Fruit fly (Drosophila melanogaster): ENCODE measurements around the gene Dpm1.
A peak's percentile ranks its signal among the peaks of the same experiment; 100 is the strongest.

The Dpm1 gene

dm6 chr2L:19571574-19572495 is 45.7 kb upstream of the Dpm1 start:
- TF ChIP-seq psq (GFP tag; optimal IDR thresholded peaks at IDR 0.05) (peak; percentile 91), woc (GFP tag; optimal IDR thresholded peaks at IDR 0.05) (no peak), Hr83 (GFP tag; optimal IDR thresholded peaks at IDR 0.05; ENCODE audit: poor library complexity, severe bottlenecking) (peak; percentile 70), tai (GFP tag; optimal IDR thresholded peaks at IDR 0.05) (peak; percentile 46), jim (GFP tag; optimal IDR thresholded peaks at IDR 0.05) (no peak), pan (optimal IDR thresholded peaks at IDR 0.05) (no peak), br (GFP tag; optimal IDR thresholded peaks at IDR 0.05) (no peak), ey (GFP tag; optimal IDR thresholded peaks at IDR 0.05) (no peak), GATAd (GFP tag; optimal IDR thresholded peaks at IDR 0.05) (no peak), N (GFP tag; optimal IDR thresholded peaks at IDR 0.05) (peak; percentile 94), foxo (GFP tag; optimal IDR thresholded peaks at IDR 0.05) (no peak), CrebA (GFP tag; optimal IDR thresholded peaks at IDR 0.05; ENCODE audit: borderline replicate concordance) (no peak), Hr78 (GFP tag; optimal IDR thresholded peaks at IDR 0.05) (no peak), Rel (GFP tag; optimal IDR thresholded peaks at IDR 0.05) (no peak), Rel (tag; optimal IDR thresholded peaks at IDR 0.05) (no peak), h (GFP tag; optimal IDR thresholded peaks at IDR 0.05) (peak; percentile 5), Jra (GFP tag; optimal IDR thresholded peaks at IDR 0.05) (no peak), lola (GFP tag; optimal IDR thresholded peaks at IDR 0.05) (no peak), HLH106 (tag; optimal IDR thresholded peaks at IDR 0.05) (no peak), OdsH (GFP tag; optimal IDR thresholded peaks at IDR 0.05) (no peak), CG9705 (GFP tag; optimal IDR thresholded peaks at IDR 0.05) (no peak), sv (GFP tag; optimal IDR thresholded peaks at IDR 0.05) (no peak), Mio (GFP tag; optimal IDR thresholded peaks at IDR 0.05) (no peak), CG32264 (GFP tag; optimal IDR thresholded peaks at IDR 0.05) (no peak), rgr (GFP tag; optimal IDR thresholded peaks at IDR 0.05) (no peak), Dfd (GFP tag; optimal IDR thresholded peaks at IDR 0.05) (no peak), usp (GFP tag; optimal IDR thresholded peaks at IDR 0.05) (no peak), Myc (optimal IDR thresholded peaks at IDR 0.05) (no peak), Abd-B (GFP tag; optimal IDR thresholded peaks at IDR 0.05) (no peak), Hnf4 (GFP tag; optimal IDR thresholded peaks at IDR 0.05) (no peak), Vsx2 (GFP tag; optimal IDR thresholded peaks at IDR 0.05; ENCODE audit: partially characterized antibody) (peak; percentile 22), Sp1 (GFP tag; optimal IDR thresholded peaks at IDR 0.05) (no peak), brk (GFP tag; optimal IDR thresholded peaks at IDR 0.05) (peak; percentile 86), fru (GFP tag; optimal IDR thresholded peaks at IDR 0.05) (peak; percentile 22), Dif (GFP tag; optimal IDR thresholded peaks at IDR 0.05; ENCODE audit: partially characterized antibody) (peak; percentile 84), dsf (GFP tag; optimal IDR thresholded peaks at IDR 0.05; ENCODE audit: borderline replicate concordance) (no peak), dl (GFP tag; optimal IDR thresholded peaks at IDR 0.05; ENCODE audit: insufficient read depth in 1 of 2, partially characterized antibody in 2 of 2) (peak; percentile 70 to 77), dmrt93B (GFP tag; optimal IDR thresholded peaks at IDR 0.05) (no peak), sage (GFP tag; optimal IDR thresholded peaks at IDR 0.05) (no peak)

dm6 chr2L:19570806-19571254 is 44.7 kb upstream of the Dpm1 start:
- TF ChIP-seq Hr83 (GFP tag; optimal IDR thresholded peaks at IDR 0.05; ENCODE audit: poor library complexity, severe bottlenecking) = no peak
- TF ChIP-seq GATAd (GFP tag; optimal IDR thresholded peaks at IDR 0.05) = no peak
- no peak for TF ChIP-seq usp (GFP tag; optimal IDR thresholded peaks at IDR 0.05)
- TF ChIP-seq Vsx2 (GFP tag; optimal IDR thresholded peaks at IDR 0.05; ENCODE audit: partially characterized antibody) = no peak
- TF ChIP-seq brk (GFP tag; optimal IDR thresholded peaks at IDR 0.05) = peak; percentile 41
- TF ChIP-seq jim (GFP tag; optimal IDR thresholded peaks at IDR 0.05) = no peak
- TF ChIP-seq dsf (GFP tag; optimal IDR thresholded peaks at IDR 0.05; ENCODE audit: borderline replicate concordance) = no peak
- peak in 1 of 2 experiments; percentile 62 for TF ChIP-seq foxo (GFP tag; optimal IDR thresholded peaks at IDR 0.05)
- no peak for TF ChIP-seq sage (GFP tag; optimal IDR thresholded peaks at IDR 0.05)
- no peak for TF ChIP-seq Dif (GFP tag; optimal IDR thresholded peaks at IDR 0.05; ENCODE audit: partially characterized antibody)
- peak; percentile 57 for TF ChIP-seq ey (GFP tag; optimal IDR thresholded peaks at IDR 0.05)
- no peak for TF ChIP-seq lola (GFP tag; optimal IDR thresholded peaks at IDR 0.05)
- TF ChIP-seq sv (GFP tag; optimal IDR thresholded peaks at IDR 0.05) = no peak
- no peak for TF ChIP-seq Abd-B (GFP tag; optimal IDR thresholded peaks at IDR 0.05)
- peak in 1 of 2 experiments; percentile 1 for TF ChIP-seq dl (GFP tag; optimal IDR thresholded peaks at IDR 0.05; ENCODE audit: insufficient read depth in 1 of 2, partially characterized antibody in 2 of 2)
- TF ChIP-seq HLH106 (tag; optimal IDR thresholded peaks at IDR 0.05) = peak; percentile 37
- TF ChIP-seq CG9705 (GFP tag; optimal IDR thresholded peaks at IDR 0.05) = no peak
- TF ChIP-seq fru (GFP tag; optimal IDR thresholded peaks at IDR 0.05) = peak; percentile 55
- no peak for TF ChIP-seq Dfd (GFP tag; optimal IDR thresholded peaks at IDR 0.05)
- peak; percentile 51 for TF ChIP-seq woc (GFP tag; optimal IDR thresholded peaks at IDR 0.05)
- peak; percentile 15 for TF ChIP-seq Sp1 (GFP tag; optimal IDR thresholded peaks at IDR 0.05)
- peak; percentile 64 for TF ChIP-seq h (GFP tag; optimal IDR thresholded peaks at IDR 0.05)
- TF ChIP-seq rgr (GFP tag; optimal IDR thresholded peaks at IDR 0.05) = peak; percentile 57
- TF ChIP-seq Myc (optimal IDR thresholded peaks at IDR 0.05) = no peak
- TF ChIP-seq Rel (GFP tag; optimal IDR thresholded peaks at IDR 0.05) = no peak
- TF ChIP-seq Rel (tag; optimal IDR thresholded peaks at IDR 0.05) = peak; percentile 4
- peak; percentile 39 for TF ChIP-seq OdsH (GFP tag; optimal IDR thresholded peaks at IDR 0.05)
- TF ChIP-seq CrebA (GFP tag; optimal IDR thresholded peaks at IDR 0.05; ENCODE audit: borderline replicate concordance) = no peak
- no peak for TF ChIP-seq dmrt93B (GFP tag; optimal IDR thresholded peaks at IDR 0.05)
- TF ChIP-seq Jra (GFP tag; optimal IDR thresholded peaks at IDR 0.05) = no peak
- peak; percentile 46 for TF ChIP-seq br (GFP tag; optimal IDR thresholded peaks at IDR 0.05)
- no peak for TF ChIP-seq Hr78 (GFP tag; optimal IDR thresholded peaks at IDR 0.05)
- no peak for TF ChIP-seq Mio (GFP tag; optimal IDR thresholded peaks at IDR 0.05)
- TF ChIP-seq Hnf4 (GFP tag; optimal IDR thresholded peaks at IDR 0.05) = peak; percentile 1
- no peak for TF ChIP-seq N (GFP tag; optimal IDR thresholded peaks at IDR 0.05)

Measured in whole organism, wandering third instar larva.